Worm (Caenorhabditis elegans) whole organism, L1 larva: ENCODE measurements around the gene F56C3.8.

Experiments
- C04F5.9 ChIP-seq: sonication (generic microtip); optimal IDR thresholded peaks from 2 replicates; lab custom pipeline; 2016; ENCODE audit warnings: missing genetic modification characterization, missing compliant biosample characterization
- C16A3.4 ChIP-seq: fragments of 150-350 bp; optimal IDR thresholded peaks from 2 replicates; lab custom pipeline; 2014; ENCODE audit warnings: missing biosample characterization, missing genetic modification characterization
- Y116A8C.19 ChIP-seq: sonication (generic microtip); optimal IDR thresholded peaks from 2 replicates; lab custom pipeline; 2016; ENCODE audit warnings: missing compliant biosample characterization, missing genetic modification characterization, borderline replicate concordance
- alr-1 ChIP-seq: fragments of 200-800 bp; sonication (Bioruptor generic); optimal IDR thresholded peaks from 2 replicates; lab custom pipeline; 2018; ENCODE audit warnings: borderline replicate concordance, mild to moderate bottlenecking, missing genetic modification characterization, missing compliant biosample characterization
- ceh-88 ChIP-seq: fragments of 200-800 bp; sonication (Bioruptor generic); IDR thresholded peaks from 2 replicates; pipeline ENCODE4 v1.3.6; 2022; ENCODE audit warnings: missing genetic modification characterization, missing compliant biosample characterization
- ceh-90 ChIP-seq: sonication (generic microtip); optimal IDR thresholded peaks from 2 replicates; lab custom pipeline; 2016; ENCODE audit warnings: missing genetic modification characterization, missing compliant biosample characterization
- ces-1 ChIP-seq: fragments of 150-350 bp; optimal IDR thresholded peaks from 2 replicates; lab custom pipeline; 2014; ENCODE audit warnings: missing biosample characterization, missing genetic modification reagents, missing genetic modification characterization
- efl-1 ChIP-seq, 4 experiments: fragments of 150-350 bp; optimal IDR thresholded peaks in 3 of 4; peaks in 1 of 4; 1 replicate in 1 of 4; 2 replicates in 3 of 4; lab custom pipeline; 2014; ENCODE audit warnings: missing biosample characterization in 2 of 4, missing genetic modification characterization in 2 of 4, missing genetic modification reagents in 2 of 4
- efl-3 ChIP-seq: fragments of 200-800 bp; sonication (Bioruptor generic); optimal IDR thresholded peaks from 2 replicates; lab custom pipeline; 2018; ENCODE audit warnings: mild to moderate bottlenecking, missing genetic modification characterization, missing compliant biosample characterization
- egl-13 ChIP-seq: sonication (generic microtip); optimal IDR thresholded peaks from 2 replicates; lab custom pipeline; 2016; ENCODE audit warnings: missing genotype, missing genetic modification reagents, missing genetic modification characterization, missing compliant biosample characterization
- elt-2 ChIP-seq: sonication (generic microtip); optimal IDR thresholded peaks from 2 replicates; lab custom pipeline; 2016; ENCODE audit warnings: missing genetic modification characterization, mild to moderate bottlenecking, inconsistent platforms, missing compliant biosample characterization, missing genetic modification reagents
- ets-5 ChIP-seq: fragments of 200-800 bp; sonication (Bioruptor generic); IDR thresholded peaks from 2 replicates; pipeline ENCODE4 v1.3.6; 2022; ENCODE audit warnings: missing genetic modification characterization, missing compliant biosample characterization
- fkh-10 ChIP-seq: sonication (generic microtip); optimal IDR thresholded peaks from 2 replicates; lab custom pipeline; 2017; ENCODE audit warnings: missing biosample characterization, missing genetic modification reagents, missing genetic modification characterization
- irx-1 ChIP-seq: sonication (generic microtip); optimal IDR thresholded peaks from 2 replicates; lab custom pipeline; 2016; ENCODE audit warnings: missing genetic modification characterization, missing compliant biosample characterization
- lin-13 ChIP-seq: fragments of 150-350 bp; optimal IDR thresholded peaks from 2 replicates; lab custom pipeline; 2014; ENCODE audit warnings: missing biosample characterization, missing genetic modification reagents, missing genetic modification characterization
- lin-15B ChIP-seq: fragments of 150-350 bp; sonication (generic microtip); optimal IDR thresholded peaks from 3 replicates; lab custom pipeline; 2014; ENCODE audit warnings: missing biosample characterization, missing genetic modification characterization
- lin-35 ChIP-seq, 2 experiments: fragments of 150-350 bp; optimal IDR thresholded peaks; 2 replicates each; lab custom pipeline; 2014; ENCODE audit warnings: missing biosample characterization in 2 of 2, missing genetic modification characterization in 2 of 2, missing genetic modification reagents in 2 of 2
- mdl-1 ChIP-seq, 2 experiments: fragments of 150-350 bp; optimal IDR thresholded peaks; 2 replicates each; lab custom pipeline; 2014 to 2017; ENCODE audit warnings: missing biosample characterization in 2 of 2, missing genetic modification characterization in 2 of 2, inconsistent platforms in 1 of 2
- mef-2 ChIP-seq: fragments of 150-350 bp; optimal IDR thresholded peaks from 2 replicates; lab custom pipeline; 2014; ENCODE audit warnings: missing biosample characterization, missing genetic modification characterization
- nhr-28 ChIP-seq: fragments of 150-350 bp; optimal IDR thresholded peaks from 2 replicates; lab custom pipeline; 2014; ENCODE audit warnings: missing biosample characterization, missing genetic modification characterization
- nhr-47 ChIP-seq: sonication (generic microtip); optimal IDR thresholded peaks from 2 replicates; lab custom pipeline; 2016; ENCODE audit warnings: mild to moderate bottlenecking, missing genetic modification characterization, moderate library complexity, missing compliant biosample characterization
- nhr-76 ChIP-seq: sonication (generic microtip); optimal IDR thresholded peaks from 2 replicates; lab custom pipeline; 2017; ENCODE audit warnings: missing biosample characterization, missing genetic modification characterization
- nhr-77 ChIP-seq: fragments of 150-350 bp; optimal IDR thresholded peaks from 2 replicates; lab custom pipeline; 2014; ENCODE audit warnings: missing biosample characterization, missing genetic modification characterization
- nhr-84 ChIP-seq: sonication (generic microtip); optimal IDR thresholded peaks from 2 replicates; lab custom pipeline; 2017; ENCODE audit warnings: missing biosample characterization, missing genetic modification characterization
- nhr-85 ChIP-seq: sonication (generic microtip); peaks from one replicate; lab custom pipeline; 2016; ENCODE audit warnings: missing genetic modification characterization, inconsistent platforms, missing compliant biosample characterization
- pqm-1 ChIP-seq: sonication (generic microtip); optimal IDR thresholded peaks from 3 replicates; lab custom pipeline; 2017; ENCODE audit warnings: missing biosample characterization, missing genetic modification characterization
- sox-4 ChIP-seq: sonication (generic microtip); optimal IDR thresholded peaks from 2 replicates; lab custom pipeline; 2016; ENCODE audit warnings: missing genetic modification characterization, missing compliant biosample characterization
- swsn-7 ChIP-seq: sonication (generic microtip); optimal IDR thresholded peaks from 2 replicates; lab custom pipeline; 2016; ENCODE audit warnings: missing genetic modification characterization, missing compliant biosample characterization
- tbx-2 ChIP-seq: sonication (generic microtip); optimal IDR thresholded peaks from 2 replicates; lab custom pipeline; 2016; ENCODE audit warnings: missing genetic modification characterization, missing compliant biosample characterization
- unc-130 ChIP-seq: fragments of 150-350 bp; optimal IDR thresholded peaks from 2 replicates; lab custom pipeline; 2017; ENCODE audit warnings: missing biosample characterization, missing genetic modification characterization, inconsistent platforms
- unc-62 ChIP-seq: fragments of 150-350 bp; optimal IDR thresholded peaks from 2 replicates; lab custom pipeline; 2014; ENCODE audit warnings: missing biosample characterization, missing genetic modification reagents, missing genetic modification characterization
- unc-86 ChIP-seq: sonication (generic microtip); optimal IDR thresholded peaks from 2 replicates; lab custom pipeline; 2016; ENCODE audit warnings: missing genetic modification characterization, missing compliant biosample characterization
- unc-98 ChIP-seq: fragments of 200-800 bp; sonication (Bioruptor generic); IDR thresholded peaks from 2 replicates; pipeline ENCODE4 v1.3.6; 2022; ENCODE audit warnings: missing genetic modification characterization, missing compliant biosample characterization
- xbp-1 ChIP-seq: sonication (generic microtip); optimal IDR thresholded peaks from 2 replicates; lab custom pipeline; 2016; ENCODE audit warnings: missing genetic modification characterization, missing compliant biosample characterization
- zip-4 ChIP-seq: fragments of 200-800 bp; sonication (Bioruptor generic); optimal IDR thresholded peaks from 2 replicates; lab custom pipeline; 2018; ENCODE audit warnings: mild to moderate bottlenecking, missing genetic modification characterization, moderate library complexity, missing compliant biosample characterization
- ztf-11 ChIP-seq, 2 experiments: sonication (generic microtip); optimal IDR thresholded peaks; 2 replicates each; lab custom pipeline; 2016 to 2017; ENCODE audit warnings: missing genetic modification characterization in 2 of 2, missing biosample characterization in 1 of 2, missing compliant biosample characterization in 1 of 2
- ztf-4 ChIP-seq: fragments of 150-350 bp; optimal IDR thresholded peaks from 2 replicates; lab custom pipeline; 2014; ENCODE audit warnings: missing biosample characterization, missing genetic modification characterization

F56C3.8 gene

ce11 chrX:1416776-1417354, 32.4 kb upstream of the F56C3.8 start, which contains the start of the genes F19G12.4 and F19G12.8:
Gene F19G12.4 (plus strand): TSS chrX:1417304.
Gene F19G12.8 (plus strand): TSS chrX:1417320.
- TF ChIP-seq lin-35 (GFP tag; optimal IDR thresholded peaks at IDR 0.05; lab: Kevin White, UChicago) (peak in 1 of 2 experiments; percentile 1), elt-2 (tag; lab: Kevin White, UChicago) (peak; percentile 12), tbx-2 (tag; lab: Kevin White, UChicago) (no peak), nhr-85 (peak; percentile 20), mdl-1 (tag; optimal IDR thresholded peaks at IDR 0.05; lab: Kevin White, UChicago) (no peak)

- TF ChIP-seq unc-98 (GFP tag; lab: Robert Waterston, UW) (no peak), nhr-76 (tag; lab: Kevin White, UChicago) (no peak), alr-1 (tag; lab: Kevin White, UChicago) (no peak), unc-86 (tag; lab: Kevin White, UChicago) (no peak), ces-1 (GFP tag; lab: Kevin White, UChicago) (no peak), nhr-47 (tag; lab: Kevin White, UChicago) (no peak), unc-130 (tag; lab: Kevin White, UChicago) (no peak), swsn-7 (tag; lab: Kevin White, UChicago) (no peak), ztf-11 (tag; optimal IDR thresholded peaks at IDR 0.05; lab: Kevin White, UChicago) (no peak), zip-4 (no peak), lin-35 (GFP tag; optimal IDR thresholded peaks at IDR 0.05; lab: Kevin White, UChicago) (no peak), fkh-10 (GFP tag; lab: Kevin White, UChicago) (no peak), Y116A8C.19 (tag; lab: Kevin White, UChicago) (no peak), efl-1 (optimal IDR thresholded peaks at IDR 0.05; lab: Kevin White, UChicago) (no peak), efl-1 (GFP tag; optimal IDR thresholded peaks at IDR 0.05 in 1 of 2; lab: Kevin White, UChicago) (no peak), ceh-90 (tag; lab: Kevin White, UChicago) (no peak), ets-5 (no peak)
These were observed 28.4 kb upstream of the F56C3.8 start, which contains the start of gene srh-19 for ce11 chrX:1412844-1413243. Gene srh-19 (plus strand): TSS chrX:1413144.

- TF ChIP-seq egl-13 (tag; lab: Kevin White, UChicago): no peak
- no peak for TF ChIP-seq ceh-88
- no peak for TF ChIP-seq pqm-1
- TF ChIP-seq nhr-28 (tag; lab: Kevin White, UChicago): no peak
- TF ChIP-seq ztf-4: no peak
- no peak for TF ChIP-seq lin-15B (tag; lab: Kevin White, UChicago)
- TF ChIP-seq nhr-77 (tag; lab: Kevin White, UChicago): no peak
- no peak for TF ChIP-seq unc-98 (GFP tag; lab: Robert Waterston, UW)
These were observed 26.1 kb upstream of the F56C3.8 start, which contains the start of gene abu-2 for ce11 chrX:1410552-1410951. Gene abu-2 (minus strand): TSS chrX:1410652.

ce11 chrX:1409224-1409623, 24.8 kb upstream of the F56C3.8 start:
- no peak for TF ChIP-seq sox-4 (tag; lab: Kevin White, UChicago)
- no peak for TF ChIP-seq mdl-1 (tag; optimal IDR thresholded peaks at IDR 0.05; lab: Kevin White, UChicago)
- no peak for TF ChIP-seq efl-3 (GFP tag; lab: Kevin White, UChicago)
- no peak for TF ChIP-seq alr-1 (tag; lab: Kevin White, UChicago)
- no peak for TF ChIP-seq mef-2 (tag; lab: Kevin White, UChicago)
- TF ChIP-seq nhr-84 (tag; lab: Kevin White, UChicago): no peak
- no peak for TF ChIP-seq nhr-77 (tag; lab: Kevin White, UChicago)
- no peak for TF ChIP-seq unc-62 (GFP tag; lab: Kevin White, UChicago)
- no peak for TF ChIP-seq C04F5.9 (tag; lab: Kevin White, UChicago)
- no peak for TF ChIP-seq nhr-76 (tag; lab: Kevin White, UChicago)
- no peak for TF ChIP-seq lin-35 (GFP tag; optimal IDR thresholded peaks at IDR 0.05; lab: Kevin White, UChicago)
- TF ChIP-seq xbp-1 (tag; lab: Kevin White, UChicago): no peak
- TF ChIP-seq irx-1 (tag; lab: Kevin White, UChicago): no peak
- no peak for TF ChIP-seq lin-13
- no peak for TF ChIP-seq ceh-88
- TF ChIP-seq C16A3.4 (tag; lab: Kevin White, UChicago): no peak
